Fruit fly (Drosophila melanogaster): ENCODE results near the gene Hsc70-1.

Gene Hsc70-1

dm6 chr3L:13973377-13974111 is at the start of gene Hsc70-1, which contains the start of gene CG13738:
Gene Hsc70-1 (plus strand): TSS chr3L:13974061.
Gene CG13738 (minus strand): TSS chr3L:13973477.
- TF ChIP-seq h (optimal IDR thresholded peaks at IDR 0.05) (no peak), Sin3A (optimal IDR thresholded peaks at IDR 0.05) (no peak)

DNA sequence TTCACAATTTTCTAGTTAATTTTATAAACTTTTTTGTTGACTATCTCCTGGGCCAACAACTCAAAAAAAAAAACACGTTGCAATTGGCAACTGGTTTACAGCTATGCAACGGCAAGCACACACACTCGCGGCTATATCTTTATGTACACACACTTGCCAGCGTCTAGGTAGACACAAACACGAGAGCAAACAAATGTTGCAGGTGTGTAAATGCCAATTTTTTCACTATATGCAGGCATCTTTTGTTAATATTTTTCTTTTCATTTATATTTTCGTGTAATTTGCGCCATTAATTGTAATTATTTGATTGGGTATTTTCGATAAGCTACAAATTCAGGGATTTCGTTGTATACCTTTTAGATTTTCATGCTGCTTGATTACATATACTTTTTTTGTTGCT is 49.2 kb upstream of the Hsc70-1 start:
- TF ChIP-seq h (optimal IDR thresholded peaks at IDR 0.05) (no peak), insv (optimal IDR thresholded peaks at IDR 0.05) (no peak), Myc (optimal IDR thresholded peaks at IDR 0.05) (no peak), psq (optimal IDR thresholded peaks at IDR 0.05) (no peak), Sin3A (optimal IDR thresholded peaks at IDR 0.05) (no peak), ttk (optimal IDR thresholded peaks at IDR 0.05) (no peak)

- no peak for TF ChIP-seq h (optimal IDR thresholded peaks at IDR 0.05)
- no peak for TF ChIP-seq Sin3A (optimal IDR thresholded peaks at IDR 0.05)
- TF ChIP-seq psq (optimal IDR thresholded peaks at IDR 0.05): no peak
- no peak for TF ChIP-seq ttk (optimal IDR thresholded peaks at IDR 0.05)
- TF ChIP-seq insv (optimal IDR thresholded peaks at IDR 0.05): no peak
- no peak for TF ChIP-seq Myc (optimal IDR thresholded peaks at IDR 0.05)
Measured at dm6 chr3L:13925117-13925726, 48.6 kb upstream of the Hsc70-1 start, which contains the start of gene Rgl. Gene Rgl (minus strand): TSS chr3L:13925335.

- no peak for TF ChIP-seq ttk (optimal IDR thresholded peaks at IDR 0.05)
Measured at dm6 chr3L:13928769-13929594, 44.9 kb upstream of the Hsc70-1 start, which contains the start of the genes CG8833 and DCTN1-p150. Gene CG8833 (minus strand): TSS chr3L:13929000. Gene DCTN1-p150 (plus strand): TSS chr3L:13929387.

dm6 chr3L:13934902-13935301 is 39.0 kb upstream of the Hsc70-1 start:
- no peak for TF ChIP-seq ttk (optimal IDR thresholded peaks at IDR 0.05)
- no peak for TF ChIP-seq insv (optimal IDR thresholded peaks at IDR 0.05)
- TF ChIP-seq h (optimal IDR thresholded peaks at IDR 0.05): no peak
- no peak for TF ChIP-seq psq (optimal IDR thresholded peaks at IDR 0.05)
- TF ChIP-seq Sin3A (optimal IDR thresholded peaks at IDR 0.05): no peak
- no peak for TF ChIP-seq Myc (optimal IDR thresholded peaks at IDR 0.05)

DNA sequence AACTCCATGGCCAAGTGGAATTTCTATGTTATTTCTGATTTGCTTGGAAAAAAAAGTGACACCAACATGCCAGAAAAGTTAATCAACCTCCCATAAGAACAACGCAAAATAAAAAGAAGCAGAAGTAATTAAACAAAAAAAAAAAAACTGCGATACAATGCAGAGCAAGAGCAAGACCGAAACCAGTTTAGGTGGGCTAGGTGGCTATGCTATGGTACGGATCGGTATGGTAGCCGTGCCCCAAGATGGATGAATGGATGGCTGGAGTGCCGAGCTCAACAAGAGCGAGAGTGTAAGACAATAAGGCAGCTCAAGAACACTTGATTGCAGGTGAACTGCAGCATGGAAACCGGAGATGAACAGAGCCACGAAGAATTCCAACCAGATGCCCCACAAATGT is 37.1 kb upstream of the Hsc70-1 start:
- TF ChIP-seq Myc (optimal IDR thresholded peaks at IDR 0.05) (no peak), Sin3A (optimal IDR thresholded peaks at IDR 0.05) (no peak), insv (optimal IDR thresholded peaks at IDR 0.05) (no peak), psq (optimal IDR thresholded peaks at IDR 0.05) (no peak), ttk (optimal IDR thresholded peaks at IDR 0.05) (no peak), h (optimal IDR thresholded peaks at IDR 0.05) (no peak)

- no peak for TF ChIP-seq insv (optimal IDR thresholded peaks at IDR 0.05)
- no peak for TF ChIP-seq Sin3A (optimal IDR thresholded peaks at IDR 0.05)
- TF ChIP-seq ttk (optimal IDR thresholded peaks at IDR 0.05): no peak
- no peak for TF ChIP-seq h (optimal IDR thresholded peaks at IDR 0.05)
- no peak for TF ChIP-seq psq (optimal IDR thresholded peaks at IDR 0.05)
- TF ChIP-seq Myc (optimal IDR thresholded peaks at IDR 0.05): no peak
Measured at dm6 chr3L:13938470-13939150, 35.3 kb upstream of the Hsc70-1 start.

DNA sequence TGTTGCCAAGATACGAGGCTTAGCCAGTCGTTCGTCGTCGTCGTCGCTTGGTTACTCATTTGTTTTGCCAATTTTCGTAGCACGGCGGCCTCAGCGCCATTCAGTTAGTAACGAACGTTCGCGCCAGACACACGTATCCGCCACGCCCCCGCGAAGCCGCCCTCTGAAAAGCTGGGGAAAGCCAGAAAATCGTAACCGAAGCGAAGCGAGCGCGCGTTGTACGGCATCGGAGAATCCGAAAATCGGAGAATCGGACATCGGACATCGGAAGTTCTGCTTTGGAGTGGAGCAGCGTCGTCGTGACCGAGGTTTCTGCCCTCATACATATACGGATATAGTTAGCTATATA is 34.7 kb upstream of the Hsc70-1 start, which contains the start of gene CG32137:
CG32137 (plus strand) TSS at position 100 of the 349 bp plus-strand sequence.
- TF ChIP-seq Myc (optimal IDR thresholded peaks at IDR 0.05): no peak
- TF ChIP-seq Sin3A (optimal IDR thresholded peaks at IDR 0.05): no peak
- no peak for TF ChIP-seq insv (optimal IDR thresholded peaks at IDR 0.05)
- TF ChIP-seq psq (optimal IDR thresholded peaks at IDR 0.05): no peak
- no peak for TF ChIP-seq ttk (optimal IDR thresholded peaks at IDR 0.05)
- TF ChIP-seq h (optimal IDR thresholded peaks at IDR 0.05): no peak

DNA sequence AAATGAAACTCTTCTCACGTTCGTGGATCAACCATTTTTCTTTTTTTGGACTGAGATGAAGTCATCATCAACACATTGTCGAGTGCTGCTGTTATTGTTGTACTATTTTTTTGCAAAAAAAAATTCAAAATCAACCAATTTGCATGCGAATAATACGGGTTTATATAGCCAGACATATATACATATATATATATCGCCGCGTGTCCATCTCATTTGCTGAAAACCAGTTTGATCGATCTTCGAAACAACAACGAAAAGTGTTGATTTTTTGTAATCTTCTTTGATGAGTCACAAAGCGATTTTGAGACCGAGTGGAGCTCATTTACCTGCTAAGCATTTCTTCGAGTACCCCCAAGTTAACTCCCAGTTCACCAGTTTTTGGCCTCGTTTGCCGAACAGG is 27.9 kb upstream of the Hsc70-1 start:
- no peak for TF ChIP-seq Sin3A (optimal IDR thresholded peaks at IDR 0.05)
- TF ChIP-seq h (optimal IDR thresholded peaks at IDR 0.05): no peak
- no peak for TF ChIP-seq Myc (optimal IDR thresholded peaks at IDR 0.05)
- TF ChIP-seq insv (optimal IDR thresholded peaks at IDR 0.05): no peak
- no peak for TF ChIP-seq psq (optimal IDR thresholded peaks at IDR 0.05)
- TF ChIP-seq ttk (optimal IDR thresholded peaks at IDR 0.05): no peak

DNA sequence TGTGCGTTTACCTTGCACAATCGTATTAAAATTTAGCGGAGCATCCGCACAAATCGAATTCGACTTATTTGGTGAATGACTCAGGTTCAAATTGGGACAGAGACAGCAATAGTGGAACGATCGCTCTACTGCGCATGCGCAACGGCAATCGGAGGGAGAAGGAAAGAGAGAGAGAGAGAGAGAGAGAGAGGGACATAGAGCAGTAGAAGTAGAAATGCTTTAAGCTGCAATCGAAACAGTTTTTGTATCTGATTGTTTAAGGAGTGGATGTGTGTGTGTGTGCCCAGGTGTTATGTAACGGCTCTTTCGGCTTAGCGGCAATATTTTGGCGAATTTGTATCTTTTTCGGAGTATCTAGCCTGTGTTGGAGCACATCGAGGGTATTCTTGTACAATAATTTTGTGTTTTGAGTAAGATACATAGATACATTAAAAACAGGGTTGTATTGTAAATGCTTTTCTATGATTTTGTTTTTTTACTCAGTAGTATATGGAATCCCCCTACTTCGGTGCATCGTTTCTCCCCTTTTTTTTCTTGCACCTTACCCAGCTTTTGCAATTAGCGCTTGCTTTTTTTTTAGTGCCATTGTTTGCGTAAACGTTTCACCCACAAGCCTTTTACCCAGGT is 24.3 kb upstream of the Hsc70-1 start:
- TF ChIP-seq ttk (optimal IDR thresholded peaks at IDR 0.05) (no peak), Myc (optimal IDR thresholded peaks at IDR 0.05) (no peak)

dm6 chr3L:13951564-13951963 is 22.3 kb upstream of the Hsc70-1 start:
- no peak for TF ChIP-seq psq (optimal IDR thresholded peaks at IDR 0.05)
- TF ChIP-seq insv (optimal IDR thresholded peaks at IDR 0.05): no peak
- TF ChIP-seq Myc (optimal IDR thresholded peaks at IDR 0.05): no peak
- TF ChIP-seq ttk (optimal IDR thresholded peaks at IDR 0.05): no peak
- TF ChIP-seq h (optimal IDR thresholded peaks at IDR 0.05): no peak
- TF ChIP-seq Sin3A (optimal IDR thresholded peaks at IDR 0.05): no peak
